Worm (Caenorhabditis elegans) whole organism, L4/young adult: Measurements from ENCODE around the gene scvp-1.
A peak's percentile ranks its signal among the peaks of the same experiment; 100 is the strongest.

Experiments
- dao-5 ChIP-seq: sonication (generic microtip); optimal IDR thresholded peaks from 2 replicates; lab custom pipeline; 2016; ENCODE audit warnings: missing genotype, missing genetic modification characterization, moderate library complexity, missing compliant biosample characterization
- him-1 ChIP-seq: sonication (generic microtip); optimal IDR thresholded peaks from 2 replicates; lab custom pipeline; 2016; ENCODE audit warnings: missing genotype, missing genetic modification reagents, missing genetic modification characterization, missing compliant biosample characterization

- peak; percentile 43 for TF ChIP-seq dao-5 (tag; lab: Kevin White, UChicago)
- TF ChIP-seq him-1 (tag; lab: Kevin White, UChicago): peak; percentile 97
Observed at ce11 chrV:10897172-10897571, 33.9 kb downstream of the scvp-1 start.
